Worm (Caenorhabditis elegans) whole organism, L1 larva: ENCODE data around the gene Y22D7AL.7.

Experiments used
- blmp-1 ChIP-seq: fragments of 150-350 bp; optimal IDR thresholded peaks from 2 replicates; lab custom pipeline; 2014; ENCODE audit warnings: missing biosample characterization, missing genetic modification characterization
- ets-5 ChIP-seq: fragments of 200-800 bp; sonication (Bioruptor generic); IDR thresholded peaks from 2 replicates; pipeline ENCODE4 v1.3.6; 2022; ENCODE audit warnings: missing genetic modification characterization, missing compliant biosample characterization
- fos-1 ChIP-seq: fragments of 150-350 bp; optimal IDR thresholded peaks from 2 replicates; lab custom pipeline; 2014; ENCODE audit warnings: missing biosample characterization, missing genetic modification characterization
- lin-39 ChIP-seq: fragments of 150-350 bp; optimal IDR thresholded peaks from 2 replicates; lab custom pipeline; 2014; ENCODE audit warnings: missing biosample characterization, missing genetic modification reagents, missing genetic modification characterization
- nhr-11 ChIP-seq: fragments of 150-350 bp; optimal IDR thresholded peaks from 2 replicates; lab custom pipeline; 2014; ENCODE audit warnings: missing biosample characterization, missing genetic modification characterization
- nhr-19 ChIP-seq: fragments of 200-800 bp; sonication (Bioruptor generic); conservative IDR thresholded peaks from 2 replicates; pipeline ENCODE4 v1.3.6; 2022; ENCODE audit warnings: missing genetic modification characterization, missing compliant biosample characterization
- nhr-28 ChIP-seq: fragments of 150-350 bp; optimal IDR thresholded peaks from 2 replicates; lab custom pipeline; 2014; ENCODE audit warnings: missing biosample characterization, missing genetic modification characterization
- rnt-1 ChIP-seq: sonication (generic microtip); optimal IDR thresholded peaks from 2 replicates; lab custom pipeline; 2016; ENCODE audit warnings: mild to moderate bottlenecking, missing genetic modification characterization, moderate library complexity, missing compliant biosample characterization
- xbp-1 ChIP-seq: sonication (generic microtip); optimal IDR thresholded peaks from 2 replicates; lab custom pipeline; 2016; ENCODE audit warnings: missing genetic modification characterization, missing compliant biosample characterization
- zag-1 ChIP-seq: fragments of 150-350 bp; optimal IDR thresholded peaks from 2 replicates; lab custom pipeline; 2014; ENCODE audit warnings: missing biosample characterization, missing genetic modification characterization

DNA sequence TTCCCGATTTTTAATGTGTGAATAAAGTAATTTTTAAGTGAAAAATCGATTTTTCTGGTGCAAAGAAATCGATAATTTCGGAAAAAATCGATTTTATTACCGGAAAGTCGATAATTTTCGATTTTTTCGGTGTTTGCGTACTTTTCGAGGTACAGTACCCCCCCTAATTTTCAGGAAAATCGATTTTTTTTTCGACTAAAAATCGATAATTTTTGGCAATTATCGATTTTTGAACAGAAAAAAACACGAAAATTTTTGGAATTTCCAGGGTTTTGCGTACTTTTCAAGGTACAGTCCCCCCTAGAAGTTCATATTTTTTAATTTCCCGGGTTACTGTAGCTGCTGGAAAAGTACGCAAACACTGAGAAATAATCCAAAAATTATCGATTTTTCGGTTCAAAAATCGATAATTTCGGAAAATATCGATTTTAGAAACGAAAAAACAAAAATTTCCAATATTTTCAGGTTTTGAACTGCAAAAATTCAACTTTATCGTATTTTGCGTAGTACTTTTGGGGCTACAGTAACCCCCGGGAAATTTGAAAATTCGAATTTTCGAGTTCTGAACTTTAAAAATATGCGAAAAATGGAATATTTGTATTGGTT lies 33.0 kb upstream of the Y22D7AL.7 start:
- TF ChIP-seq blmp-1 (tag; lab: Kevin White, UChicago): no peak
- no peak for TF ChIP-seq rnt-1 (tag; lab: Kevin White, UChicago)
- TF ChIP-seq lin-39 (tag; lab: Kevin White, UChicago): no peak
- TF ChIP-seq nhr-19 (GFP tag; lab: Robert Waterston, UW): no peak
- no peak for TF ChIP-seq ets-5
- TF ChIP-seq xbp-1: no peak
- no peak for TF ChIP-seq nhr-28 (tag; lab: Kevin White, UChicago)
- TF ChIP-seq zag-1 (tag; lab: Kevin White, UChicago): no peak
- no peak for TF ChIP-seq nhr-11 (tag; lab: Kevin White, UChicago)
- no peak for TF ChIP-seq fos-1 (tag; lab: Kevin White, UChicago)
